Worm (Caenorhabditis elegans) whole organism, L4 larva: Measurements from ENCODE around the gene Y7A5A.3.

ENCODE experiments used
- F26F4.8 ChIP-seq: fragments of 200-800 bp; sonication (Bioruptor generic); conservative IDR thresholded peaks from 2 replicates; pipeline ENCODE4 v1.3.6; 2022; ENCODE audit warnings: missing genetic modification characterization, missing compliant biosample characterization
- F37D6.2 ChIP-seq: sonication (generic microtip); optimal IDR thresholded peaks from 2 replicates; lab custom pipeline; 2016; ENCODE audit warnings: mild to moderate bottlenecking, missing genetic modification characterization, missing compliant biosample characterization
- F44E2.7 ChIP-seq: fragments of 200-800 bp; sonication (Bioruptor generic); IDR thresholded peaks from 2 replicates; pipeline ENCODE4 v2.1.2; 2022; ENCODE audit warnings: missing genetic modification characterization, missing compliant biosample characterization
- F49E8.2 ChIP-seq: sonication (generic microtip); optimal IDR thresholded peaks from 2 replicates; lab custom pipeline; 2016; ENCODE audit warnings: missing compliant biosample characterization, mild to moderate bottlenecking, missing genetic modification characterization, borderline replicate concordance
- R02D3.7 ChIP-seq: fragments of 150-350 bp; sonication (generic microtip); optimal IDR thresholded peaks from 3 replicates; lab custom pipeline; 2014; ENCODE audit warnings: missing biosample characterization, missing genetic modification characterization
- T20F7.1 ChIP-seq: fragments of 200-800 bp; sonication (Bioruptor generic); optimal IDR thresholded peaks from 2 replicates; lab custom pipeline; 2018; ENCODE audit warnings: mild to moderate bottlenecking, missing genetic modification characterization, missing compliant biosample characterization
- T26A8.4 ChIP-seq: fragments of 200-800 bp; sonication (Bioruptor generic); IDR thresholded peaks from 2 replicates; pipeline ENCODE4 v1.3.6; 2022; ENCODE audit warnings: missing genetic modification characterization, missing compliant biosample characterization
- Y5F2A.4 ChIP-seq: fragments of 200-800 bp; sonication (Bioruptor generic); optimal IDR thresholded peaks from 2 replicates; lab custom pipeline; 2018; ENCODE audit warnings: mild to moderate bottlenecking, missing genetic modification characterization, missing compliant biosample characterization
- ZK337.2 ChIP-seq: fragments of 200-800 bp; sonication (Bioruptor generic); IDR thresholded peaks from 2 replicates; pipeline ENCODE4 v1.3.6; 2022; ENCODE audit warnings: missing genetic modification reagents, missing genetic modification characterization, missing compliant biosample characterization
- ZK546.5 ChIP-seq, 2 experiments: sonication (generic microtip); optimal IDR thresholded peaks; 2 replicates each; lab custom pipeline; 2017; ENCODE audit warnings: missing biosample characterization in 2 of 2, missing genetic modification characterization in 2 of 2
- aha-1 ChIP-seq: fragments of 150-350 bp; peaks from one replicate; lab custom pipeline; 2014; ENCODE audit warnings: missing biosample characterization, missing genetic modification characterization
- aly-2 ChIP-seq: sonication (generic microtip); optimal IDR thresholded peaks from 2 replicates; lab custom pipeline; 2018; ENCODE audit warnings: missing biosample characterization, missing genetic modification characterization
- arid-1 ChIP-seq: fragments of 200-800 bp; sonication (Bioruptor generic); conservative IDR thresholded peaks from 2 replicates; pipeline ENCODE4 v1.3.6; 2022; ENCODE audit warnings: missing genetic modification reagents, missing genetic modification characterization, missing compliant biosample characterization
- ceh-20 ChIP-seq: fragments of 200-800 bp; sonication (Bioruptor generic); IDR thresholded peaks from 2 replicates; pipeline ENCODE4 v1.3.6; 2022; ENCODE audit warnings: missing genetic modification reagents, missing genetic modification characterization, missing compliant biosample characterization
- ceh-32 ChIP-seq: sonication (generic microtip); optimal IDR thresholded peaks from 2 replicates; lab custom pipeline; 2016; ENCODE audit warnings: mild to moderate bottlenecking, missing genetic modification characterization, missing compliant biosample characterization; ENCODE audit not compliant: poor library complexity
- ceh-62 ChIP-seq: sonication (generic microtip); optimal IDR thresholded peaks from 2 replicates; lab custom pipeline; 2017; ENCODE audit warnings: missing biosample characterization, missing genetic modification characterization
- ceh-82 ChIP-seq: sonication (generic microtip); optimal IDR thresholded peaks from 2 replicates; lab custom pipeline; 2017; ENCODE audit warnings: missing biosample characterization, missing genetic modification characterization
- ctbp-1 ChIP-seq: fragments of 200-800 bp; sonication (Bioruptor generic); IDR thresholded peaks from 2 replicates; pipeline ENCODE4 v1.3.6; 2022; ENCODE audit warnings: missing genetic modification reagents, missing genetic modification characterization, missing compliant biosample characterization
- daf-12 ChIP-seq: fragments of 150-350 bp; optimal IDR thresholded peaks from 2 replicates; lab custom pipeline; 2014; ENCODE audit warnings: missing biosample characterization, missing genetic modification reagents, missing genetic modification characterization
- daf-16 ChIP-seq, 3 experiments: sonication (generic microtip); optimal IDR thresholded peaks; 2 replicates each; lab custom pipeline; 2016 to 2017; ENCODE audit warnings: missing genetic modification characterization in 3 of 3, missing genetic modification reagents in 3 of 3, mild to moderate bottlenecking in 2 of 3, missing compliant biosample characterization in 2 of 3, missing biosample characterization in 1 of 3, moderate library complexity in 1 of 3
- dmd-8 ChIP-seq: fragments of 200-800 bp; sonication (Bioruptor generic); IDR thresholded peaks from 2 replicates; pipeline ENCODE4 v1.3.6; 2022; ENCODE audit warnings: missing genetic modification characterization, missing compliant biosample characterization
- duxl-1 ChIP-seq: sonication (generic microtip); optimal IDR thresholded peaks from 2 replicates; lab custom pipeline; 2016; ENCODE audit warnings: mild to moderate bottlenecking, missing genetic modification characterization, moderate library complexity, missing compliant biosample characterization; ENCODE audit not compliant: poor library complexity
- egl-27 ChIP-seq: sonication (generic microtip); optimal IDR thresholded peaks from 3 replicates; lab custom pipeline; 2017; ENCODE audit warnings: missing biosample characterization, missing genetic modification reagents, missing genetic modification characterization
- hlh-11 ChIP-seq: fragments of 200-800 bp; sonication (Bioruptor generic); optimal IDR thresholded peaks from 2 replicates; lab custom pipeline; 2018; ENCODE audit warnings: mild to moderate bottlenecking, missing genetic modification characterization, missing compliant biosample characterization
- hlh-30 ChIP-seq: sonication (generic microtip); optimal IDR thresholded peaks from 2 replicates; lab custom pipeline; 2017; ENCODE audit warnings: antibody characterized with exemption, mild to moderate bottlenecking, missing genetic modification characterization, missing compliant biosample characterization; ENCODE audit not compliant: insufficient read depth
- hmg-1.1 ChIP-seq: fragments of 200-800 bp; sonication (Bioruptor generic); IDR thresholded peaks from 2 replicates; pipeline ENCODE4 v1.3.6; 2022; ENCODE audit warnings: missing genetic modification reagents, missing genetic modification characterization, missing compliant biosample characterization
- jun-1 ChIP-seq: fragments of 150-350 bp; optimal IDR thresholded peaks from 2 replicates; lab custom pipeline; 2014; ENCODE audit warnings: missing biosample characterization, missing genetic modification reagents, missing genetic modification characterization
- lin-1 ChIP-seq: fragments of 200-800 bp; sonication (Bioruptor generic); IDR thresholded peaks from 2 replicates; pipeline ENCODE4 v1.3.6; 2022; ENCODE audit warnings: missing genetic modification reagents, missing genetic modification characterization, missing compliant biosample characterization
- lin-15B ChIP-seq: fragments of 150-350 bp; sonication (generic microtip); optimal IDR thresholded peaks from 3 replicates; lab custom pipeline; 2014; ENCODE audit warnings: missing biosample characterization, missing genetic modification characterization
- lin-29 ChIP-seq: fragments of 200-800 bp; sonication (Bioruptor generic); IDR thresholded peaks from 2 replicates; pipeline ENCODE4 v1.3.6; 2022; ENCODE audit warnings: missing genetic modification reagents, missing genetic modification characterization, missing compliant biosample characterization
- lir-3 ChIP-seq: sonication (generic microtip); optimal IDR thresholded peaks from 2 replicates; lab custom pipeline; 2016; ENCODE audit warnings: mild to moderate bottlenecking, missing genetic modification characterization, missing compliant biosample characterization
- madf-5 ChIP-seq, 2 experiments: fragments of 200-800 bp; sonication (Bioruptor generic); IDR thresholded peaks; 2 replicates each; pipeline ENCODE4 v1.3.6; 2022; ENCODE audit warnings: missing compliant biosample characterization in 2 of 2, missing genetic modification characterization in 2 of 2
- mdt-29 ChIP-seq: fragments of 200-800 bp; sonication (Bioruptor generic); IDR thresholded peaks from 2 replicates; pipeline ENCODE4 v1.3.6; 2022; ENCODE audit warnings: missing genetic modification reagents, missing genetic modification characterization, missing compliant biosample characterization
- mes-2 ChIP-seq: sonication (generic microtip); optimal IDR thresholded peaks from 2 replicates; lab custom pipeline; 2016; ENCODE audit warnings: missing genotype, mild to moderate bottlenecking, missing genetic modification characterization, missing compliant biosample characterization; ENCODE audit not compliant: poor library complexity, severe bottlenecking
- nhr-111 ChIP-seq: fragments of 200-800 bp; sonication (Bioruptor generic); optimal IDR thresholded peaks from 2 replicates; lab custom pipeline; 2018; ENCODE audit warnings: mild to moderate bottlenecking, missing genetic modification characterization, missing compliant biosample characterization
- nhr-237 ChIP-seq: sonication (generic microtip); optimal IDR thresholded peaks from 2 replicates; lab custom pipeline; 2017; ENCODE audit warnings: missing biosample characterization, missing genetic modification characterization
- nhr-25 ChIP-seq: sonication (generic microtip); optimal IDR thresholded peaks from 2 replicates; lab custom pipeline; 2017; ENCODE audit warnings: missing genetic modification characterization, mild to moderate bottlenecking, missing compliant biosample characterization, antibody characterized with exemption, moderate library complexity, borderline replicate concordance; ENCODE audit not compliant: insufficient read depth
- nhr-6 ChIP-seq: fragments of 150-350 bp; optimal IDR thresholded peaks from 2 replicates; lab custom pipeline; 2014; ENCODE audit warnings: missing biosample characterization, missing genetic modification characterization
- nhr-76 ChIP-seq: fragments of 150-350 bp; optimal IDR thresholded peaks from 2 replicates; lab custom pipeline; 2014; ENCODE audit warnings: missing biosample characterization, missing genetic modification characterization
- nhr-77 ChIP-seq: fragments of 150-350 bp; optimal IDR thresholded peaks from 2 replicates; lab custom pipeline; 2014; ENCODE audit warnings: missing biosample characterization, missing genetic modification characterization
- php-3 ChIP-seq: fragments of 200-800 bp; sonication (Bioruptor generic); IDR thresholded peaks from 2 replicates; pipeline ENCODE4 v1.3.6; 2022; ENCODE audit warnings: missing genetic modification reagents, missing genetic modification characterization, missing compliant biosample characterization
- saeg-2 ChIP-seq: fragments of 200-800 bp; sonication (Bioruptor generic); IDR thresholded peaks from 2 replicates; pipeline ENCODE4 v1.3.6; 2022; ENCODE audit warnings: missing genetic modification reagents, missing genetic modification characterization, missing compliant biosample characterization
- skn-1 ChIP-seq: fragments of 150-350 bp; optimal IDR thresholded peaks from 2 replicates; lab custom pipeline; 2014; ENCODE audit warnings: missing biosample characterization, missing genetic modification characterization
- snpc-1.2 ChIP-seq: fragments of 200-800 bp; sonication (Bioruptor generic); IDR thresholded peaks from 2 replicates; pipeline ENCODE4 v1.3.6; 2022; ENCODE audit warnings: missing genetic modification reagents, missing genetic modification characterization, missing compliant biosample characterization
- spr-1 ChIP-seq: sonication (generic microtip); optimal IDR thresholded peaks from 2 replicates; lab custom pipeline; 2016; ENCODE audit warnings: mild to moderate bottlenecking, missing genetic modification characterization, missing compliant biosample characterization
- spr-3 ChIP-seq: fragments of 200-800 bp; sonication (Bioruptor generic); optimal IDR thresholded peaks from 2 replicates; lab custom pipeline; 2018; ENCODE audit warnings: mild to moderate bottlenecking, missing genetic modification characterization, missing compliant biosample characterization
- tag-97 ChIP-seq: fragments of 200-800 bp; sonication (Bioruptor generic); IDR thresholded peaks from 2 replicates; pipeline ENCODE4 v1.3.6; 2022; ENCODE audit warnings: missing genetic modification characterization, missing compliant biosample characterization
- tra-1 ChIP-seq: fragments of 200-800 bp; sonication (Bioruptor generic); IDR thresholded peaks from 2 replicates; pipeline ENCODE4 v1.3.6; 2022; ENCODE audit warnings: missing genetic modification reagents, missing genetic modification characterization, missing compliant biosample characterization
- unc-130 ChIP-seq: sonication (generic microtip); optimal IDR thresholded peaks from 2 replicates; lab custom pipeline; 2016; ENCODE audit warnings: missing genetic modification reagents, missing genetic modification characterization, missing compliant biosample characterization
- unc-39 ChIP-seq: sonication (generic microtip); optimal IDR thresholded peaks from 2 replicates; lab custom pipeline; 2017; ENCODE audit warnings: missing biosample characterization, missing genetic modification characterization
- ztf-11 ChIP-seq: fragments of 150-350 bp; optimal IDR thresholded peaks from 2 replicates; lab custom pipeline; 2014; ENCODE audit warnings: missing biosample characterization, missing genetic modification characterization

Gene Y7A5A.3

ce11 chrX:15796633-15797032, 12.2 kb upstream of the Y7A5A.3 start (continued):
- TF ChIP-seq hmg-1.1 (GFP tag; lab: Robert Waterston, UW) (no peak), lin-1 (0 out of 2 replicates have a peak, but pooled peaks have one; percentile 31), madf-5 (GFP tag; IDR thresholded peaks at IDR 0.05; lab: Robert Waterston, UW) (0 out of 4 replicates have a peak, but pooled peaks of 1 of the 2 experiments have one; percentile 30), egl-27 (tag; lab: Kevin White, UChicago) (no peak), nhr-237 (tag; lab: Kevin White, UChicago) (no peak), F44E2.7 (no peak), ceh-62 (tag; lab: Kevin White, UChicago) (no peak), lin-15B (tag; lab: Kevin White, UChicago) (no peak), ceh-32 (tag; lab: Kevin White, UChicago) (no peak), R02D3.7 (tag; lab: Kevin White, UChicago) (no peak), F49E8.2 (tag; lab: Kevin White, UChicago) (no peak), skn-1 (tag; lab: Kevin White, UChicago) (no peak), snpc-1.2 (peak; percentile 73), spr-1 (tag; lab: Kevin White, UChicago) (no peak), saeg-2 (GFP tag; lab: Robert Waterston, UW) (no peak), arid-1 (GFP tag; lab: Robert Waterston, UW) (no peak), tra-1 (peak; percentile 43; the same call in 1 of the 2 replicates), tag-97 (GFP tag; lab: Robert Waterston, UW) (no peak), T26A8.4 (GFP tag; lab: Robert Waterston, UW) (peak; percentile 67; the same call in 1 of the 2 replicates), ceh-82 (no peak), F26F4.8 (no peak), duxl-1 (tag; lab: Kevin White, UChicago) (peak; percentile 33), unc-39 (tag; lab: Kevin White, UChicago) (no peak), spr-3 (GFP tag; lab: Kevin White, UChicago) (peak; percentile 21), ctbp-1 (GFP tag; lab: Robert Waterston, UW) (0 out of 2 replicates have a peak, but pooled peaks have one; percentile 16), dmd-8 (GFP tag; lab: Robert Waterston, UW) (no peak), lin-29 (no peak), lir-3 (tag; lab: Kevin White, UChicago) (no peak), T20F7.1 (GFP tag; lab: Kevin White, UChicago) (no peak), F37D6.2 (tag; lab: Kevin White, UChicago) (no peak), aly-2 (tag; lab: Kevin White, UChicago) (no peak), daf-12 (tag; lab: Kevin White, UChicago) (no peak), ZK546.5 (tag; optimal IDR thresholded peaks at IDR 0.05; lab: Kevin White, UChicago) (no peak), nhr-77 (tag; lab: Kevin White, UChicago) (no peak), hlh-30 (tag; lab: Kevin White, UChicago) (peak; percentile 14), php-3 (GFP tag; lab: Robert Waterston, UW) (no peak), ceh-20 (GFP tag; lab: Robert Waterston, UW) (no peak), aha-1 (tag; lab: Kevin White, UChicago) (peak; percentile 88), jun-1 (tag; lab: Kevin White, UChicago) (no peak), mdt-29 (no peak), nhr-6 (tag; lab: Kevin White, UChicago) (no peak), nhr-76 (tag; lab: Kevin White, UChicago) (no peak), daf-16 (GFP tag; optimal IDR thresholded peaks at IDR 0.05; lab: Kevin White, UChicago) (no peak), daf-16 (tag; optimal IDR thresholded peaks at IDR 0.05; lab: Kevin White, UChicago) (no peak), unc-130 (GFP tag; lab: Kevin White, UChicago) (no peak), hlh-11 (no peak), Y5F2A.4 (GFP tag; lab: Kevin White, UChicago) (no peak), mes-2 (tag; lab: Kevin White, UChicago) (no peak), nhr-111 (GFP tag; lab: Kevin White, UChicago) (no peak), ztf-11 (tag; lab: Kevin White, UChicago) (no peak), ZK337.2 (GFP tag; lab: Robert Waterston, UW) (peak; percentile 41; the same call in 1 of the 2 replicates), nhr-25 (tag; lab: Kevin White, UChicago) (no peak)
